Fruit fly (Drosophila melanogaster): ENCODE measurements around the gene qua.
A peak's percentile ranks its signal among the peaks of the same experiment; 100 is the strongest.

DNA sequence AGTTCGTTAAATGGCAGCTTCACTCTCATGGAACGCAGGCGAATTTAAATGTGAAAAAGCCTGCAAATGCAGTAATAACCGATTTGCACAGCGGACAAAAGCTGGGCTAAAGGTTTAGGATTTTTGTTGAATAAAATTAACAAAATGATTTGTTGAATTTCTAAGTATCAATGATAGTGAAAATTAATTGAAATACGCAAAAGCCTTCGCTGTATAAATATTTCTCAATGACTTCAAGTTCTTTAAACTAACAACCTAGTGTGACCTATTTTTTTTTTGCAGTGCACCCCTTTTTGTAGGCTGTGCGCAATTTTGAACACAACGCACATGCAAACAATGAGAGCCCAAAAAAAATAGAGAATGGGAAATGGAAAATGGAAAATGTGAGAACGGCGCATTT lies 30.1 kb downstream of the qua start:
- no peak for TF ChIP-seq brk (GFP tag; optimal IDR thresholded peaks at IDR 0.05)
- peak; percentile 1 for TF ChIP-seq rgr (GFP tag; optimal IDR thresholded peaks at IDR 0.05)
- no peak for TF ChIP-seq CG32264 (GFP tag; optimal IDR thresholded peaks at IDR 0.05)
- TF ChIP-seq Dfd (GFP tag; optimal IDR thresholded peaks at IDR 0.05) = no peak
- no peak for TF ChIP-seq usp (GFP tag; optimal IDR thresholded peaks at IDR 0.05)

Measured in whole organism, wandering third instar larva.